Worm (Caenorhabditis elegans): ENCODE data around the gene C34F11.2.

DNA sequence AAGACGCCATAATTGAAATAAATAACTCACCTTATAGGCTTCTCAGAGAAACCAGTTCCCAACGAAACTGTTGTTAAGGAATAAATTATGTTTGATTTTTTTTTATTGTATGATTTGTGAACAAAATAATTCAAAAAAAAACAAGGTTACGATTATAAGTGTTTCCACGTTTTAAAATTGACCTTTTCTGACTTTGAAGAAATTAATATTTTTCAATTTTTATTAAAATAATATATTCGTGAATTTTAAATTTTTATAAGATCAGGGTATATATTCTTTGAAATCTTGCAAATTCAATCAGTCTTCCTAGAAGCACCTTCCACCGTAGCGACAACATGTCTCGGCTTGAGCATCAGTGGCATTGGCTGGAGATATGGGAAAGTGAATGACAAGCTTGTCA lies 37.7 kb upstream of the C34F11.2 start, which contains the start of gene C27D6.3:
- no peak for TF ChIP-seq dao-5 (tag; optimal IDR thresholded peaks at IDR 0.05)
- no peak for TF ChIP-seq him-1 (tag; optimal IDR thresholded peaks at IDR 0.05)
- TF ChIP-seq W03F9.2 (tag; optimal IDR thresholded peaks at IDR 0.05): no peak

Measured in whole organism, L4/young adult.